Fruit fly (Drosophila melanogaster): ENCODE data around the gene CG16713.
A peak's percentile ranks its signal among the peaks of the same experiment; 100 is the strongest.

CG16713 gene

dm6 chr2L:3662307-3662795, 32.9 kb downstream of the CG16713 start, which contains the start of gene Drgx:
Gene Drgx (plus strand): TSS chr2L:3662745.
- TF ChIP-seq dl (GFP tag; optimal IDR thresholded peaks at IDR 0.05; ENCODE audit: insufficient read depth in 1 of 2, partially characterized antibody in 2 of 2), result peak in 1 of 2 experiments; percentile 29
- TF ChIP-seq Dif (GFP tag; optimal IDR thresholded peaks at IDR 0.05; ENCODE audit: partially characterized antibody), result peak; percentile 42
- TF ChIP-seq Vsx2 (GFP tag; optimal IDR thresholded peaks at IDR 0.05; ENCODE audit: partially characterized antibody), result peak; percentile 54
- no peak for TF ChIP-seq Rel (GFP tag; optimal IDR thresholded peaks at IDR 0.05)
- TF ChIP-seq Rel (tag; optimal IDR thresholded peaks at IDR 0.05), result no peak

DNA sequence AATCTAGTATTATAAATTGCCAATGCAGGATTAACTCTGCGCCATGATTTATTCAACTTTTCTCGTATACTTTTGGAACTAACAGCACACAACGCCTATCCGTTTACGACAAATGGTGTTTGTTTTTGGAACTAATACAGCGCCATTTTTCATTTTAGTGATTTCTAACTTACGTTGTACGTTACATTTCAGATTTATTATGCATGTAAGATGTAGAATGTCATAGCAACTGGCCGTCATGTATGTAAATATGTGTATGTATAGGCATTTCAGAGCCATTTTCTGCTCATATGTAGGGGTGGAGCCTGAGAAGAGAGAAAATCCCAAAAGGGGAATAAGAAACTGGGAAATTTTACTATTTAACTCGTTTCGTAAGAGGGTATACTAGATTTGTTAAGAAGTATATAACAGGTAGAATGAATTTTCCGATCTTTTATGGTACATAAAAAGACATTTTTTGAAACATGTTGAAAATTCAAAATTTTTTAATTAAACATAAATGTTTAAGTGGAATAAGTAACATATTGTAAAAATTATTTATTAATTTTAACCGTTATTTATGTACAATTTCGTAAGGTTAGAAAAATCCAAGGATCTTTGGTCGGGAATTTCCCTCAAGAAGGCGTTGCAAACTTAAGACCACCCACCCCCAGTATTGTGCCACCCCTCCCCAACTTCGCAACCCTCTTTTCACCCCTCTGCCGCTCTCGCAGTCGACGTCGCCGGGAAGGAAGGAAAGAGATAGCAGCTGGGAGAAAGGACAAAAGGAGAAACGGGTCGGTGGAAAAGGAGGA, 37.7 kb downstream of the CG16713 start:
- peak; percentile 46 for TF ChIP-seq tai (GFP tag; optimal IDR thresholded peaks at IDR 0.05)
- peak; percentile 33 for TF ChIP-seq fru (GFP tag; optimal IDR thresholded peaks at IDR 0.05)
- peak; percentile 34 for TF ChIP-seq rgr (GFP tag; optimal IDR thresholded peaks at IDR 0.05)
- no peak for TF ChIP-seq sage (GFP tag; optimal IDR thresholded peaks at IDR 0.05)
- peak in 1 of 2 experiments; percentile 63 for TF ChIP-seq foxo (GFP tag; optimal IDR thresholded peaks at IDR 0.05)
- peak; percentile 43 for TF ChIP-seq ey (GFP tag; optimal IDR thresholded peaks at IDR 0.05)
- no peak for TF ChIP-seq Hr78 (GFP tag; optimal IDR thresholded peaks at IDR 0.05)
- no peak for TF ChIP-seq Dif (GFP tag; optimal IDR thresholded peaks at IDR 0.05; ENCODE audit: partially characterized antibody)
- peak; percentile 50 for TF ChIP-seq HLH106 (tag; optimal IDR thresholded peaks at IDR 0.05)
- TF ChIP-seq OdsH (GFP tag; optimal IDR thresholded peaks at IDR 0.05), result peak; percentile 7
- TF ChIP-seq woc (GFP tag; optimal IDR thresholded peaks at IDR 0.05), result no peak
- TF ChIP-seq brk (GFP tag; optimal IDR thresholded peaks at IDR 0.05), result peak; percentile 19
- TF ChIP-seq Abd-B (GFP tag; optimal IDR thresholded peaks at IDR 0.05), result no peak
- peak; percentile 90 for TF ChIP-seq Myc (optimal IDR thresholded peaks at IDR 0.05)
- no peak for TF ChIP-seq pan (optimal IDR thresholded peaks at IDR 0.05)
- no peak for TF ChIP-seq Mio (GFP tag; optimal IDR thresholded peaks at IDR 0.05)
- TF ChIP-seq dmrt93B (GFP tag; optimal IDR thresholded peaks at IDR 0.05), result peak; percentile 26
- TF ChIP-seq sv (GFP tag; optimal IDR thresholded peaks at IDR 0.05), result no peak
- peak; percentile 26 for TF ChIP-seq Hnf4 (GFP tag; optimal IDR thresholded peaks at IDR 0.05)
- no peak for TF ChIP-seq Dfd (GFP tag; optimal IDR thresholded peaks at IDR 0.05)
- peak; percentile 60 for TF ChIP-seq CrebA (GFP tag; optimal IDR thresholded peaks at IDR 0.05; ENCODE audit: borderline replicate concordance)
- TF ChIP-seq h (GFP tag; optimal IDR thresholded peaks at IDR 0.05), result peak; percentile 45

- TF ChIP-seq Sp1 (GFP tag; optimal IDR thresholded peaks at IDR 0.05), result no peak
- TF ChIP-seq fru (GFP tag; optimal IDR thresholded peaks at IDR 0.05), result peak; percentile 14
- TF ChIP-seq rgr (GFP tag; optimal IDR thresholded peaks at IDR 0.05), result no peak
Measured at dm6 chr2L:3656667-3657066, 38.5 kb downstream of the CG16713 start, which contains the start of gene for. Gene for (minus strand): TSS chr2L:3656953.

DNA sequence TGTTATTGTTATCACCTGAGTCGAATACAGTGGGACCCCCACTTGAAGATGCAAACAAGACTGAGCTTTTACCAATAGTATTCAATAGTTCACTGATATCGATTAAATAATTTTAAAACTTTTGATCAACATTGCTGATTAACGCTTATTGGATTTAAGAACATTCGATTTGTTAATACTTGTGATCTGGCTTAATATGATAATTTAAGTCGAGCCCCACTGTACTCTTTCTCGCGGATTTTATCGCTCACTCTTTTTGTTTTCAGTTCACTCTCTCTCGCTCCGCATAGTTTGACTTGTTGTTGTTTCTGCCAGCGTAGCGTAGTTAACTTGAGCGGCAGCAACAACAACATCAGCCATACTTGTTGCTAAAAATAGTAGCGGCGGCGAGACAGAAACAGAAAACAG, 39.5 kb downstream of the CG16713 start:
- TF ChIP-seq Hr78 (GFP tag; optimal IDR thresholded peaks at IDR 0.05) (no peak), CG9705 (GFP tag; optimal IDR thresholded peaks at IDR 0.05) (peak; percentile 99), brk (GFP tag; optimal IDR thresholded peaks at IDR 0.05) (peak; percentile 96), rgr (GFP tag; optimal IDR thresholded peaks at IDR 0.05) (peak; percentile 99), dsf (GFP tag; optimal IDR thresholded peaks at IDR 0.05; ENCODE audit: borderline replicate concordance) (peak; percentile 91), sv (GFP tag; optimal IDR thresholded peaks at IDR 0.05) (peak; percentile 97), dl (GFP tag; optimal IDR thresholded peaks at IDR 0.05; ENCODE audit: insufficient read depth in 1 of 2, partially characterized antibody in 2 of 2) (no peak), foxo (GFP tag; optimal IDR thresholded peaks at IDR 0.05) (peak; percentile 97 to 99), OdsH (GFP tag; optimal IDR thresholded peaks at IDR 0.05) (peak; percentile 99), woc (GFP tag; optimal IDR thresholded peaks at IDR 0.05) (peak; percentile 99), Jra (GFP tag; optimal IDR thresholded peaks at IDR 0.05) (peak; percentile 94), tai (GFP tag; optimal IDR thresholded peaks at IDR 0.05) (peak; percentile 96), sage (GFP tag; optimal IDR thresholded peaks at IDR 0.05) (peak; percentile 96), br (GFP tag; optimal IDR thresholded peaks at IDR 0.05) (peak; percentile 99), Sp1 (GFP tag; optimal IDR thresholded peaks at IDR 0.05) (peak; percentile 99), Myc (optimal IDR thresholded peaks at IDR 0.05) (no peak), dmrt93B (GFP tag; optimal IDR thresholded peaks at IDR 0.05) (peak; percentile 97), CrebA (GFP tag; optimal IDR thresholded peaks at IDR 0.05; ENCODE audit: borderline replicate concordance) (peak; percentile 96), N (GFP tag; optimal IDR thresholded peaks at IDR 0.05) (no peak), h (GFP tag; optimal IDR thresholded peaks at IDR 0.05) (peak; percentile 99), Dif (GFP tag; optimal IDR thresholded peaks at IDR 0.05; ENCODE audit: partially characterized antibody) (no peak), GATAd (GFP tag; optimal IDR thresholded peaks at IDR 0.05) (peak; percentile 72), Dfd (GFP tag; optimal IDR thresholded peaks at IDR 0.05) (no peak), usp (GFP tag; optimal IDR thresholded peaks at IDR 0.05) (no peak), psq (GFP tag; optimal IDR thresholded peaks at IDR 0.05) (peak; percentile 98), CG32264 (GFP tag; optimal IDR thresholded peaks at IDR 0.05) (peak; percentile 96), Vsx2 (GFP tag; optimal IDR thresholded peaks at IDR 0.05; ENCODE audit: partially characterized antibody) (no peak), Hr83 (GFP tag; optimal IDR thresholded peaks at IDR 0.05; ENCODE audit: poor library complexity, severe bottlenecking) (peak; percentile 80), Hnf4 (GFP tag; optimal IDR thresholded peaks at IDR 0.05) (peak; percentile 99), ey (GFP tag; optimal IDR thresholded peaks at IDR 0.05) (peak; percentile 99), pan (optimal IDR thresholded peaks at IDR 0.05) (no peak), fru (GFP tag; optimal IDR thresholded peaks at IDR 0.05) (peak; percentile 99), Mio (GFP tag; optimal IDR thresholded peaks at IDR 0.05) (peak; percentile 90), jim (GFP tag; optimal IDR thresholded peaks at IDR 0.05) (peak; percentile 61)
